Fruit fly (Drosophila melanogaster): ENCODE results near the gene Saf-B.

Saf-B gene

DNA sequence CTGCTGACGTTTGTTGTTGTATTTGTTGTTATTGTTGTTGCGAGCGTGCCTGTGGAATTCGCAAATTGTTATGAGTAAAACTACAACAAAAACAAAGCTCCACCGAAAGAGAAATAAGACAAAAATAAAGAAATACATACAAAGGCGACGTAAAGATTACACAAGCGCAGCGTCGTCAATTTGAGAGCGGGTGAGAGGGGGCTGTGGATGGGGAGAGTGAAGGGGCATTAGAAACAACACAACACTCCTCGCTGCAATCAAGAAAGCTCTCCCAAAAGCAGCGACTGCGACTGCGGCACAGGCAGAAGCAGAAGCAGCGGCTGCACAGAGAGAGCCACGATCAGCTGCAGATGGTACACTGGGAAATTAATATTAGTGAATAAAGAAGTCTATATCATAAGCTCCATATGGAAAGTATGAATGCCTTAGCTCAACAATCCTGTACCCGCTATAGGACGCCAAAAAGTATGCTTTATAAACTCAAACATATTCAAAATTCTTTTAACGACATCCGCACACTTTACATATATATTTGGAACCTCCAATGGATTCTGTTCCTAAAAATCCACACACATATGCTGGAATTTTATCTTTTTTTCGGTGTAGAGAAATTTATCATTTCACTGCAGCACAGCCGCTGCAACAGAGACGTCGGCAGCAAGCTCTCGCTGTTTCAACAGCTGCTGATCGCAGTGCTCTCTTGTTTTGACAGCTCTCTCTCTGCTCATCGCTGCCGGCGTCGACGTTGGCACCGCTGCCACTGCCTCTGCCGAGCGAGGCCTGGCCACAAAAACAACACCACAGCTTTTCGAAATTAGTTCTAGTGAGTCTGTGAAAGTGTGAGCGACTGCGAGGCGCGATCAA lies 48.5 kb upstream of the Saf-B start, which contains the start of gene CG13631 (continued):
- peak; percentile 92 for TF ChIP-seq HHEX (GFP tag; optimal IDR thresholded peaks at IDR 0.05)
- no peak for TF ChIP-seq CG42726 (GFP tag; IDR thresholded peaks at IDR 0.05; ENCODE audit: partially characterized antibody)
- TF ChIP-seq disco-r (GFP tag; optimal IDR thresholded peaks at IDR 0.05) = peak; percentile 86
- peak; percentile 89 for TF ChIP-seq CG1647 (GFP tag; optimal IDR thresholded peaks at IDR 0.05)
- TF ChIP-seq BtbVII (GFP tag; optimal IDR thresholded peaks at IDR 0.05) = peak; percentile 83
- TF ChIP-seq danr (GFP tag; IDR thresholded peaks at IDR 0.05) = peak; percentile 84
- TF ChIP-seq Mad (GFP tag; optimal IDR thresholded peaks at IDR 0.05) = peak; percentile 88
- TF ChIP-seq CHES-1-like (GFP tag; optimal IDR thresholded peaks at IDR 0.05) = peak; percentile 84
- no peak for TF ChIP-seq pzg (GFP tag; optimal IDR thresholded peaks at IDR 0.05)
- peak; percentile 73 for TF ChIP-seq HLH54F (GFP tag; optimal IDR thresholded peaks at IDR 0.05)
- TF ChIP-seq mld (GFP tag; IDR thresholded peaks at IDR 0.05; ENCODE audit: partially characterized antibody) = no peak
- TF ChIP-seq CG7963 (GFP tag; IDR thresholded peaks at IDR 0.05; ENCODE audit: partially characterized antibody) = no peak
- peak; percentile 93 for TF ChIP-seq CG10209 (GFP tag; optimal IDR thresholded peaks at IDR 0.05)
- peak; percentile 78 for TF ChIP-seq zf30C (GFP tag; optimal IDR thresholded peaks at IDR 0.05)
- peak; percentile 68 for TF ChIP-seq Sry-β (GFP tag; optimal IDR thresholded peaks at IDR 0.05)
- no peak for TF ChIP-seq CG10321 (GFP tag; IDR thresholded peaks at IDR 0.05)
- peak; percentile 73 for TF ChIP-seq cwo (GFP tag; optimal IDR thresholded peaks at IDR 0.05)
- TF ChIP-seq CG30020 (tag; optimal IDR thresholded peaks at IDR 0.05) = peak; percentile 78
- peak; percentile 82 for TF ChIP-seq CG9727 (GFP tag; optimal IDR thresholded peaks at IDR 0.05)
- peak; percentile 86 for TF ChIP-seq kah (GFP tag; optimal IDR thresholded peaks at IDR 0.05)
- TF ChIP-seq nmo (GFP tag; optimal IDR thresholded peaks at IDR 0.05) = peak; percentile 99
- peak; percentile 93 for TF ChIP-seq nau (GFP tag; optimal IDR thresholded peaks at IDR 0.05)
- peak; percentile 52 for TF ChIP-seq CG3163 (GFP tag; optimal IDR thresholded peaks at IDR 0.05)
- TF ChIP-seq CG4617 (GFP tag; optimal IDR thresholded peaks at IDR 0.05; ENCODE audit: borderline replicate concordance) = peak; percentile 83
- TF ChIP-seq rib (GFP tag; IDR thresholded peaks at IDR 0.05) = no peak
- peak; percentile 66 for TF ChIP-seq Lim3 (GFP tag; IDR thresholded peaks at IDR 0.05)
- peak; percentile 95 to 97 for TF ChIP-seq chif (GFP tag; optimal IDR thresholded peaks at IDR 0.05)
- TF ChIP-seq mam (GFP tag; optimal IDR thresholded peaks at IDR 0.05) = peak; percentile 85
- peak; percentile 96 for TF ChIP-seq CG8388 (GFP tag; optimal IDR thresholded peaks at IDR 0.05)
- peak; percentile 65 for TF ChIP-seq E2f2 (GFP tag; IDR thresholded peaks at IDR 0.05)
- TF ChIP-seq CG9932 (GFP tag; IDR thresholded peaks at IDR 0.05) = 0 out of 2 replicates have a peak, but pooled peaks have one; percentile 12
- TF ChIP-seq lab (GFP tag; optimal IDR thresholded peaks at IDR 0.05) = peak; percentile 86
- TF ChIP-seq Rfx (GFP tag; IDR thresholded peaks at IDR 0.05) = peak; percentile 58
- peak; percentile 64; the same call in 1 of the 2 replicates for TF ChIP-seq klu (GFP tag; IDR thresholded peaks at IDR 0.05)
- TF ChIP-seq CG10543 (GFP tag; optimal IDR thresholded peaks at IDR 0.05) = peak; percentile 55
- peak; percentile 97 for TF ChIP-seq Sox102F (GFP tag; optimal IDR thresholded peaks at IDR 0.05)
- TF ChIP-seq ham (GFP tag; IDR thresholded peaks at IDR 0.05) = no peak
- TF ChIP-seq Chrac-16 (GFP tag; optimal IDR thresholded peaks at IDR 0.05) = peak; percentile 93
- TF ChIP-seq CG4820 (GFP tag; optimal IDR thresholded peaks at IDR 0.05) = peak; percentile 97
- TF ChIP-seq Hsf (GFP tag; optimal IDR thresholded peaks at IDR 0.05) = peak; percentile 96
- TF ChIP-seq CG4854 (GFP tag; optimal IDR thresholded peaks at IDR 0.05) = peak; percentile 86
- peak; percentile 68 for TF ChIP-seq CG2116 (GFP tag; optimal IDR thresholded peaks at IDR 0.05)
- no peak for TF ChIP-seq Sin3A (optimal IDR thresholded peaks at IDR 0.05)
- TF ChIP-seq CG9609 (GFP tag; optimal IDR thresholded peaks at IDR 0.05) = peak; percentile 91
- peak; percentile 86 for TF ChIP-seq her (GFP tag; optimal IDR thresholded peaks at IDR 0.05)
- peak; percentile 85 for TF ChIP-seq maf-S (GFP tag; optimal IDR thresholded peaks at IDR 0.05)
- TF ChIP-seq TFAM (GFP tag; optimal IDR thresholded peaks at IDR 0.05) = peak; percentile 72
- TF ChIP-seq sima (GFP tag; optimal IDR thresholded peaks at IDR 0.05) = peak; percentile 76

Measured in whole organism, embryonic.